Worm (Caenorhabditis elegans) whole organism, late embryonic: ENCODE measurements around the gene D1086.10.

Experiments
- ceh-30 ChIP-seq: fragments of 150-350 bp; optimal IDR thresholded peaks from 2 replicates; lab custom pipeline; 2014; ENCODE audit warnings: missing biosample characterization, missing genetic modification characterization
- lin-11 ChIP-seq: fragments of 200-800 bp; sonication (Bioruptor generic); optimal IDR thresholded peaks from 2 replicates; lab custom pipeline; 2018; ENCODE audit warnings: mild to moderate bottlenecking, missing genetic modification characterization, missing compliant biosample characterization

ce11 chrV:14127834-14128233 is 45.3 kb downstream of the D1086.10 start:
- no peak for TF ChIP-seq lin-11
- TF ChIP-seq ceh-30: no peak
